Fruit fly (Drosophila melanogaster): ENCODE results near the gene betaTub85D.

The betaTub85D gene

dm6 chr3R:9390201-9390600, 19.9 kb downstream of the betaTub85D start (continued):
- TF ChIP-seq ash1 (GFP tag; optimal IDR thresholded peaks at IDR 0.05) (no peak), ind (GFP tag; optimal IDR thresholded peaks at IDR 0.05) (no peak), D (optimal IDR thresholded peaks at IDR 0.05) (no peak), D (GFP tag; optimal IDR thresholded peaks at IDR 0.05) (no peak), jumu (GFP tag; optimal IDR thresholded peaks at IDR 0.05) (no peak), CG30403 (GFP tag; optimal IDR thresholded peaks at IDR 0.05) (no peak), ac (GFP tag; optimal IDR thresholded peaks at IDR 0.05) (no peak), maf-S (GFP tag; optimal IDR thresholded peaks at IDR 0.05) (no peak), Lpt (GFP tag; optimal IDR thresholded peaks at IDR 0.05) (no peak), HmgZ (tag; optimal IDR thresholded peaks at IDR 0.05) (no peak), E2f2 (GFP tag; IDR thresholded peaks at IDR 0.05) (0 out of 2 replicates have a peak, but pooled peaks have one; percentile 9), CG8089 (GFP tag; optimal IDR thresholded peaks at IDR 0.05) (no peak), yki (optimal IDR thresholded peaks at IDR 0.05) (no peak), crol (GFP tag; IDR thresholded peaks at IDR 0.05) (no peak), sqz (GFP tag; optimal IDR thresholded peaks at IDR 0.05) (no peak), CG6813 (GFP tag; optimal IDR thresholded peaks at IDR 0.05) (peak; percentile 51), Ptx1 (GFP tag; IDR thresholded peaks at IDR 0.05) (no peak), lab (GFP tag; optimal IDR thresholded peaks at IDR 0.05) (peak; percentile 36), caup (GFP tag; optimal IDR thresholded peaks at IDR 0.05; ENCODE audit: severe bottlenecking) (peak; percentile 54), CG3407 (GFP tag; optimal IDR thresholded peaks at IDR 0.05) (peak; percentile 30), Optix (GFP tag; IDR thresholded peaks at IDR 0.05) (no peak), Awh (GFP tag; IDR thresholded peaks at IDR 0.05) (no peak), CG17359 (tag; optimal IDR thresholded peaks at IDR 0.05) (no peak), CG9609 (GFP tag; optimal IDR thresholded peaks at IDR 0.05) (no peak), gro (GFP tag; optimal IDR thresholded peaks at IDR 0.05) (no peak), CG12299 (tag; optimal IDR thresholded peaks at IDR 0.05) (no peak), CG8290 (GFP tag; optimal IDR thresholded peaks at IDR 0.05) (no peak), CG8290 (tag; optimal IDR thresholded peaks at IDR 0.05) (peak in 1 of 2 experiments; percentile 14), CG10959 (GFP tag; IDR thresholded peaks at IDR 0.05) (no peak), CG15269 (tag; optimal IDR thresholded peaks at IDR 0.05) (peak; percentile 5), pros (GFP tag; optimal IDR thresholded peaks at IDR 0.05) (no peak), Taf1 (GFP tag; IDR thresholded peaks at IDR 0.05) (no peak), h (optimal IDR thresholded peaks at IDR 0.05) (no peak), Max (GFP tag; optimal IDR thresholded peaks at IDR 0.05) (no peak), CG10431 (GFP tag; optimal IDR thresholded peaks at IDR 0.05) (peak; percentile 22), CG15696 (tag; optimal IDR thresholded peaks at IDR 0.05) (peak; percentile 41), HLHmδ (GFP tag; optimal IDR thresholded peaks at IDR 0.05) (no peak), Dll (GFP tag; IDR thresholded peaks at IDR 0.05; ENCODE audit: partially characterized antibody) (no peak), Fer2 (tag; optimal IDR thresholded peaks at IDR 0.05) (no peak), cato (GFP tag; optimal IDR thresholded peaks at IDR 0.05; ENCODE audit: borderline replicate concordance) (no peak), MTF-1 (GFP tag; optimal IDR thresholded peaks at IDR 0.05; ENCODE audit: borderline replicate concordance) (peak; percentile 57), exex (tag; optimal IDR thresholded peaks at IDR 0.05) (peak; percentile 24), nau (GFP tag; optimal IDR thresholded peaks at IDR 0.05) (peak; percentile 4), Nf-YC (tag; optimal IDR thresholded peaks at IDR 0.05) (peak; percentile 41), ATbp (GFP tag; optimal IDR thresholded peaks at IDR 0.05) (peak; percentile 50), chinmo (GFP tag; IDR thresholded peaks at IDR 0.05; ENCODE audit: partially characterized antibody) (0 out of 4 replicates have a peak, but pooled peaks have one; percentile 15), Ets65A (GFP tag) (no peak), oc (tag; optimal IDR thresholded peaks at IDR 0.05) (peak; percentile 64), gem (tag; optimal IDR thresholded peaks at IDR 0.05) (peak; percentile 9), Nf-YB (GFP tag; optimal IDR thresholded peaks at IDR 0.05) (peak; percentile 39), CG43689 (GFP tag; IDR thresholded peaks at IDR 0.05) (no peak), Antp (GFP tag; optimal IDR thresholded peaks at IDR 0.05) (no peak)

Measured in whole organism, embryonic.